Fruit fly (Drosophila melanogaster) ovary, adult (tissue): ENCODE data around the gene CG6418.

Source experiments
- CG17801 ChIP-seq: fragments of 200-800 bp; optimal IDR thresholded peaks from 2 replicates; lab custom pipeline; 2019; ENCODE audit warnings: missing biosample characterization, mild to moderate bottlenecking, missing genetic modification characterization, moderate library complexity; ENCODE audit not compliant: partially characterized antibody

Gene CG6418

dm6 chr3L:10893156-10893784, 14.4 kb upstream of the CG6418 start:
- no peak for TF ChIP-seq CG17801

- TF ChIP-seq CG17801: no peak
Measured at dm6 chr3L:10891414-10891813, 12.6 kb upstream of the CG6418 start, which contains the start of gene Cpr67Fa2. Cpr67Fa2 (plus strand) TSS chr3L:10891714.

dm6 chr3L:10889692-10890089, 10.9 kb upstream of the CG6418 start, which contains the start of gene Cpr67Fa1:
Cpr67Fa1 (plus strand) TSS chr3L:10889990.
- no peak for TF ChIP-seq CG17801

- TF ChIP-seq CG17801: no peak
Measured at dm6 chr3L:10889000-10889691, 10.3 kb upstream of the CG6418 start.

dm6 chr3L:10886371-10886770, 7.5 kb upstream of the CG6418 start, which contains the start of gene OXA1L:
OXA1L (minus strand) TSS chr3L:10886471.
- no peak for TF ChIP-seq CG17801

dm6 chr3L:10885711-10886272, 7.0 kb upstream of the CG6418 start:
- TF ChIP-seq CG17801: no peak

dm6 chr3L:10882336-10883040, 3.7 kb upstream of the CG6418 start, which contains the start of the genes CG6409 and galla-2:
CG6409 (minus strand) TSS chr3L:10882386.
galla-2 (plus strand) TSS chr3L:10882890.
- TF ChIP-seq CG17801: no peak

- TF ChIP-seq CG17801: no peak
Measured at dm6 chr3L:10876036-10876435, 2.8 kb downstream of the CG6418 start.

dm6 chr3L:10871534-10871933, 7.3 kb downstream of the CG6418 start:
- TF ChIP-seq CG17801: no peak

dm6 chr3L:10870087-10870486, 8.8 kb downstream of the CG6418 start:
- TF ChIP-seq CG17801: no peak

- no peak for TF ChIP-seq CG17801
Measured at dm6 chr3L:10869144-10869543, 9.7 kb downstream of the CG6418 start.

dm6 chr3L:10867778-10868382, 11.0 kb downstream of the CG6418 start:
- peak; percentile 83 for TF ChIP-seq CG17801

- no peak for TF ChIP-seq CG17801
Measured at dm6 chr3L:10867380-10867648, 11.5 kb downstream of the CG6418 start.

dm6 chr3L:10866633-10867379, 12.0 kb downstream of the CG6418 start:
- no peak for TF ChIP-seq CG17801

dm6 chr3L:10863925-10864324, 14.9 kb downstream of the CG6418 start:
- TF ChIP-seq CG17801: no peak
